Worm (Caenorhabditis elegans): ENCODE data around the gene K06G5.3.

DNA sequence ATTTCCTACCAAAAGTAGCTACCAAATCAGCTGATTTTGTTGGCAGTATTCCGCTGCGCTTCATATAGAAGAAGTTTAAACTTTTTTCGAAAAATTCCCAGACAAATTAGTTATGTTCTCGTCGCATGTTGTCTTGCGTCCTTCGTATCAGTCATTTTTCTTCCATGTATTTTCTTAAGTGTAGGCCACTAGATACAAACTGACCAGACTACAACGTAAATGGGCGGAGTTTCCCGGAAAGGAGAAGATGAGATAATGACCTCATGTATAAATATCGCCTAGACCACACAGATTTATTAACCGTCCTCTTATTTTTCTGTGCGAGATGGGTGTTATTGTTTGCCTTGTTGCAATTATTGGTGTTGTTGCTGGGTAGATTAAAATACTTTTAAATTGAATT, 2.2 kb upstream of the K06G5.3 start, which contains the start of gene cyp-13B2:
- no peak for TF ChIP-seq unc-55 (GFP tag; optimal IDR thresholded peaks at IDR 0.05)
- TF ChIP-seq nhr-11 (tag; optimal IDR thresholded peaks at IDR 0.05), result no peak
- no peak for TF ChIP-seq lin-39 (tag; optimal IDR thresholded peaks at IDR 0.05)
- TF ChIP-seq nhr-237 (tag; optimal IDR thresholded peaks at IDR 0.05), result no peak
- no peak for TF ChIP-seq sma-3 (GFP tag; optimal IDR thresholded peaks at IDR 0.05)
- TF ChIP-seq aly-2 (tag; optimal IDR thresholded peaks at IDR 0.05), result no peak
- no peak for TF ChIP-seq ama-1 (optimal IDR thresholded peaks at IDR 0.05)
- no peak for TF ChIP-seq egl-27 (tag; optimal IDR thresholded peaks at IDR 0.05)
- TF ChIP-seq skn-1 (tag; optimal IDR thresholded peaks at IDR 0.05), result no peak
- TF ChIP-seq elt-3 (tag; optimal IDR thresholded peaks at IDR 0.05), result no peak
- TF ChIP-seq ZK546.5 (tag; optimal IDR thresholded peaks at IDR 0.05), result no peak
- TF ChIP-seq elt-1 (tag; optimal IDR thresholded peaks at IDR 0.05), result no peak

Data from whole organism, L2 larva.